Fruit fly (Drosophila melanogaster): ENCODE results near the gene CG13689.

Gene CG13689

DNA sequence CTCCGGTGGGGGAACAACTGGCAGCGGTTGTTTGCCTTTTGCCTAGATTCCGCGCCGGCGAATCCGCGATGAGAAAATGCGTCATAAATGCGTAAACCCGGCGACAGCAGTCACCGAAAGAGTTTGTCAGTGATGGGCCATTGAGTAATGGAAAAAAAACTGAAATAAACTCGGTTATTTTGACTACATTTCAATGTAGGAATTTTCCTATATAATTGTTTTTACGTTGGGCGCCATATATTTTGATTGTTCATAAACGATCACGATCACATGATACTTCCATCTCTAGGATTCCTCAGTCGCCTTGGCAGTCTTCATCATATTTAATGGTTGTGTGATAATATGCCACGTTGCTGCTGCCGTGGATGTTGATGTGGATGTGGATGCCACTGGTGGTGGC, 5.5 kb downstream of the CG13689 start:
- TF ChIP-seq bsh (GFP tag; optimal IDR thresholded peaks at IDR 0.05) (peak in 1 of 2 experiments; percentile 40), nom (GFP tag; optimal IDR thresholded peaks at IDR 0.05) (peak; percentile 56), CG16813 (GFP tag; IDR thresholded peaks at IDR 0.05; ENCODE audit: partially characterized antibody) (no peak), ato (GFP tag; IDR thresholded peaks at IDR 0.05; ENCODE audit: partially characterized antibody) (no peak), CoRest (tag; optimal IDR thresholded peaks at IDR 0.05) (no peak), vnd (GFP tag; IDR thresholded peaks at IDR 0.05; ENCODE audit: partially characterized antibody) (no peak), CG17361 (GFP tag; IDR thresholded peaks at IDR 0.05) (0 out of 3 replicates have a peak, but pooled peaks have one; percentile 24), CG2199 (GFP tag; IDR thresholded peaks at IDR 0.05) (no peak), CG10267 (tag; optimal IDR thresholded peaks at IDR 0.05) (no peak), Xbp1 (GFP tag; optimal IDR thresholded peaks at IDR 0.05) (no peak), Sox100B (GFP tag; optimal IDR thresholded peaks at IDR 0.05) (no peak), Ets65A (GFP tag) (peak; percentile 56), Drgx (GFP tag; IDR thresholded peaks at IDR 0.05) (peak; percentile 62)

DNA sequence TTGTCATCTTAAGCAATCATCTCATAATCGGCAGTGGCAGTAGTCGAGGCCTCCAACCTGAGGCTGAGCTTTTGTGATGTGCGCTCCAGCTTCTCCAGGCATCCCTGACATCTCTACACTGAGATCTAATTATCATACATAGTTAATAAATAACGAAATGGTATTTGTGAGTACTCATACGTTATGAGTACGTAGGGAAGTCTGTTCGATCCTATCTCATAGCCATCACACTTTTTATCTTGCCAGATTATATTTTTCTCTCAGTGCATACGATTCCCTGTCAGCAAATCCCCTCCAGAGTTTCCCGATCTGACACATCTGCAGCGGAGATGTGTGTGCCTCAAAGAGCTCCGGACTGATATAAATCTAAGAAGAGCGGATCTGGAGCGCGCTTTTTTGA, 6.9 kb downstream of the CG13689 start:
- TF ChIP-seq sens (GFP tag): peak; percentile 6
- TF ChIP-seq Ets65A (GFP tag): peak; percentile 77
- no peak for TF ChIP-seq phol (tag; optimal IDR thresholded peaks at IDR 0.05)
- no peak for TF ChIP-seq CG7372 (GFP tag; IDR thresholded peaks at IDR 0.05)
- TF ChIP-seq bsh (GFP tag; optimal IDR thresholded peaks at IDR 0.05): peak in 1 of 2 experiments; percentile 57
- no peak for TF ChIP-seq CG6272 (GFP tag; IDR thresholded peaks at IDR 0.05)
- no peak for TF ChIP-seq CG12299 (tag; optimal IDR thresholded peaks at IDR 0.05)
- TF ChIP-seq CG1529 (GFP tag; optimal IDR thresholded peaks at IDR 0.05): no peak
- TF ChIP-seq nom (GFP tag; optimal IDR thresholded peaks at IDR 0.05): peak; percentile 28
- no peak for TF ChIP-seq Sry-δ (GFP tag; optimal IDR thresholded peaks at IDR 0.05)
- TF ChIP-seq CG13624 (GFP tag; optimal IDR thresholded peaks at IDR 0.05): no peak
- TF ChIP-seq scrt (GFP tag; optimal IDR thresholded peaks at IDR 0.05): no peak
- no peak for TF ChIP-seq ash1 (GFP tag; optimal IDR thresholded peaks at IDR 0.05)
- no peak for TF ChIP-seq tna (GFP tag; IDR thresholded peaks at IDR 0.05; ENCODE audit: partially characterized antibody)

DNA sequence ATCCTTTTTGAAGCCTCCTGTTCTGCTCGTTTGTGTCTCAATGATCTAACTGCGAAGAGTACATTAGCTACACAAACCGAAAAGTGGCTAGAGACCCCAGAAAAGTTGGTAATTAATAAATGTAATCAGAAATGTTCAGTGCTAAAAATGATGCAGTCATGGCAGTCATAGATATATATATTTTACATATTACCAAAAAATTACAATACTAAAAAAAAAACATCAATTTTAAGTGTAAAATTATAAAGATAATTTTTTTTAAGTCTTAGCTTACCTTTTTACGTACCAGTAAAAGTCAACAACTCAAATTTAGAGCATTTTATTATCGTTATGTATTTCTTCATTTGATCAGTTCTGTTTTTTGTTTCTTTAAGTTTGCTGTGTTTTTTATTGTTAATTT, 10.2 kb downstream of the CG13689 start:
- no peak for TF ChIP-seq aop (GFP tag; IDR thresholded peaks at IDR 0.05)
- no peak for TF ChIP-seq CG17186 (GFP tag; optimal IDR thresholded peaks at IDR 0.05)
- no peak for TF ChIP-seq sens (GFP tag)
- TF ChIP-seq slp2 (GFP tag; optimal IDR thresholded peaks at IDR 0.05): no peak
- TF ChIP-seq ab (GFP tag; optimal IDR thresholded peaks at IDR 0.05): no peak
- no peak for TF ChIP-seq Antp (GFP tag; optimal IDR thresholded peaks at IDR 0.05)
- no peak for TF ChIP-seq gcm2 (GFP tag; optimal IDR thresholded peaks at IDR 0.05)
- no peak for TF ChIP-seq hth (optimal IDR thresholded peaks at IDR 0.05)
- TF ChIP-seq PHDP (tag; optimal IDR thresholded peaks at IDR 0.05): no peak
- no peak for TF ChIP-seq CG15269 (tag; optimal IDR thresholded peaks at IDR 0.05)
- no peak for TF ChIP-seq CG12104 (GFP tag; optimal IDR thresholded peaks at IDR 0.05)
- TF ChIP-seq p53 (GFP tag; optimal IDR thresholded peaks at IDR 0.05): no peak
- TF ChIP-seq CG6683 (GFP tag; optimal IDR thresholded peaks at IDR 0.05): no peak
- no peak for TF ChIP-seq Lim3 (GFP tag; IDR thresholded peaks at IDR 0.05)
- no peak for TF ChIP-seq schlank (tag; optimal IDR thresholded peaks at IDR 0.05)
- TF ChIP-seq sob (GFP tag; IDR thresholded peaks at IDR 0.05): no peak
- TF ChIP-seq CG11696 (GFP tag; IDR thresholded peaks at IDR 0.05): no peak
- no peak for TF ChIP-seq Ravus (GFP tag; IDR thresholded peaks at IDR 0.05)
- no peak for TF ChIP-seq Oaz (GFP tag; IDR thresholded peaks at IDR 0.05)

Measured in whole organism, embryonic.